Worm (Caenorhabditis elegans): Measurements from ENCODE around the gene F33D4.6.

Gene F33D4.6

ce11 chrIV:7717916-7718315 is at the start of gene F33D4.6:
TSS of gene F33D4.6 (minus strand) at chrIV:7718016.
- TF ChIP-seq unc-130 (GFP tag; optimal IDR thresholded peaks at IDR 0.05) (no peak), hlh-11 (tag; optimal IDR thresholded peaks at IDR 0.05) (no peak), lir-3 (tag; optimal IDR thresholded peaks at IDR 0.05) (no peak), nhr-10 (tag; optimal IDR thresholded peaks at IDR 0.05) (no peak), daf-19 (GFP tag; conservative IDR thresholded peaks at IDR 0.05) (no peak), attf-4 (tag; optimal IDR thresholded peaks at IDR 0.05) (no peak), pha-4 (GFP tag; IDR thresholded peaks at IDR 0.05) (no peak), pha-4 (tag; optimal IDR thresholded peaks at IDR 0.05) (no peak), lin-15B (tag; optimal IDR thresholded peaks at IDR 0.05) (no peak), Y48G9A.11 (GFP tag; IDR thresholded peaks at IDR 0.05) (no peak), madf-5 (GFP tag; IDR thresholded peaks at IDR 0.05) (no peak), sdz-12 (GFP tag; optimal IDR thresholded peaks at IDR 0.05) (no peak), ztf-11 (tag; optimal IDR thresholded peaks at IDR 0.05) (no peak), lin-1 (GFP tag; IDR thresholded peaks at IDR 0.05) (no peak), dve-1 (tag; optimal IDR thresholded peaks at IDR 0.05; ENCODE audit: insufficient read depth) (no peak), zip-2 (tag; optimal IDR thresholded peaks at IDR 0.05) (no peak), fkh-10 (GFP tag; optimal IDR thresholded peaks at IDR 0.05) (no peak), fos-1 (tag; optimal IDR thresholded peaks at IDR 0.05) (no peak), ctbp-1 (GFP tag; IDR thresholded peaks at IDR 0.05) (no peak), nhr-11 (tag; optimal IDR thresholded peaks at IDR 0.05) (no peak)

- TF ChIP-seq unc-62 (GFP tag; optimal IDR thresholded peaks at IDR 0.05 in 1 of 2) (peak in 1 of 2 experiments; percentile 73), unc-62 (tag; optimal IDR thresholded peaks at IDR 0.05) (no peak), lin-38 (GFP tag; IDR thresholded peaks at IDR 0.05) (0 out of 2 replicates have a peak, but pooled peaks have one; percentile 5), daf-19 (GFP tag; conservative IDR thresholded peaks at IDR 0.05) (no peak), snpc-1.2 (GFP tag; IDR thresholded peaks at IDR 0.05) (peak; percentile 67; the same call in 1 of the 2 replicates)
Measured at ce11 chrIV:7764319-7764718, 46.5 kb upstream of the F33D4.6 start.

ce11 chrIV:7763748-7764147 is 45.9 kb upstream of the F33D4.6 start, which contains the start of the genes C46A5.6 and C46A5.1:
TSS of gene C46A5.6 (minus strand) at chrIV:7763848.
TSS of gene C46A5.1 (plus strand) at chrIV:7763931.
- TF ChIP-seq daf-19 (GFP tag; conservative IDR thresholded peaks at IDR 0.05) (no peak), php-3 (GFP tag; IDR thresholded peaks at IDR 0.05) (no peak), zfp-2 (tag; optimal IDR thresholded peaks at IDR 0.05) (no peak), fkh-10 (GFP tag; optimal IDR thresholded peaks at IDR 0.05) (no peak), lin-29 (GFP tag; IDR thresholded peaks at IDR 0.05) (no peak), jun-1 (tag; optimal IDR thresholded peaks at IDR 0.05) (no peak), egl-27 (tag; optimal IDR thresholded peaks at IDR 0.05) (no peak), fos-1 (tag; optimal IDR thresholded peaks at IDR 0.05) (no peak), mxl-3 (GFP tag; optimal IDR thresholded peaks at IDR 0.05) (no peak), sdz-12 (GFP tag; optimal IDR thresholded peaks at IDR 0.05) (no peak), nhr-10 (tag; optimal IDR thresholded peaks at IDR 0.05) (no peak), zag-1 (tag; optimal IDR thresholded peaks at IDR 0.05) (no peak), ceh-44 (GFP tag; IDR thresholded peaks at IDR 0.05) (no peak), dpl-1 (GFP tag; optimal IDR thresholded peaks at IDR 0.05) (no peak), spr-1 (tag; optimal IDR thresholded peaks at IDR 0.05) (no peak), nhr-77 (tag; optimal IDR thresholded peaks at IDR 0.05) (no peak), lir-3 (tag; optimal IDR thresholded peaks at IDR 0.05) (no peak)

ce11 chrIV:7760117-7760516 is 42.3 kb upstream of the F33D4.6 start, which contains the start of gene del-7:
TSS of gene del-7 (plus strand) at chrIV:7760417.
- TF ChIP-seq vab-7 (GFP tag; IDR thresholded peaks at IDR 0.05) (no peak), aha-1 (tag) (no peak), fkh-10 (GFP tag; optimal IDR thresholded peaks at IDR 0.05) (no peak), ama-1 (optimal IDR thresholded peaks at IDR 0.05) (no peak), skn-1 (tag; optimal IDR thresholded peaks at IDR 0.05) (no peak), dpl-1 (GFP tag; optimal IDR thresholded peaks at IDR 0.05) (no peak), nhr-48 (tag; optimal IDR thresholded peaks at IDR 0.05) (no peak), lin-39 (tag; optimal IDR thresholded peaks at IDR 0.05) (no peak), jun-1 (tag; optimal IDR thresholded peaks at IDR 0.05) (no peak), dmd-8 (GFP tag; IDR thresholded peaks at IDR 0.05) (no peak)
